Comparison of ENCODE assay signal across 5 fruit fly cellular contexts in the genomic region with DNA sequence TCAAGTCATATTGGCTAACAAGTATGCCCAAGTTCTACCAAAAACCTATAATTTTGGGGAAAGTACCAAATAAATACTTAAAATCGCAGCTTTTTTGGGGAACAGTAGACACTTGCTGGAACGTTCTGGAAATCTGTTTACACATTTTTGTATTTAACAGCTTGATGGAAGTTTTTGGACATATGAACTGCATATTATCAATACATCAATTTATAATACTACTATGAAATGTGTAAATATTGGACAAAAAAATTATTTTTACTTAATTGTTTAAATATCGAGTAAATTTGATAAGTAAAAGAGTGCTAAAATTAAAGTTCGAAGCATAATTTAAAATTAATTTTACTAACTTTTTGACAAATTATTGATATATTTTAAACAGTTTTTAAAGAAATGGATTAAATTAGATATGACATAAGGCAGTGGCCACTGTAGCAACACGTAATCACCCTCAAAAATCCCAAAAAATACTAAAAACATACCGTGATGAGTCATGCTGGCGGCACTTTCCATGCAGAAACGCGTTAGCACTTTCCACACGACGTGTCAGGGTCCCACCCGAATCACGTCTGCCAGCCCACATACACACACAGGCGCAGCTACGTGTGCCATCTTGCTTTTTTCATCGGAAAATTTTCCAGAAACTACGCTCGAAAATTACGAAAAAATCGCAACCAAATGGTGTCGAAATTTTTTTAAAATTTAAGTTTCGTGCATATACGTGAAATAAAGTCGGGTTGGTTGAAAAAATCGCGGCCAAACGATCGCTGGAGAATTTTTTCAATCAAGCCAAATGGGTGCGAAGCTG.
A peak's percentile ranks its signal among the peaks of the same experiment; 100 is the strongest.
TF ChIP-seq lines count a peak whose summit lies in the region.

Gene Sirt1 (plus strand): TSS at position 571 of the 808 bp plus-strand sequence.

TF ChIP-seq in whole organism, adult, 20 proteins besides CTCF, POLR2A, EP300 and RAD21 (continued from another document):
- TF ChIP-seq Mnt (GFP tag; optimal IDR thresholded peaks at IDR 0.05; lab: Kevin White, UChicago) (peak; percentile 82), bab1 (GFP tag; optimal IDR thresholded peaks at IDR 0.05; lab: Kevin White, UChicago) (peak; percentile 43), toe (GFP tag; optimal IDR thresholded peaks at IDR 0.05; lab: Kevin White, UChicago) (no peak), CG1620 (GFP tag; optimal IDR thresholded peaks at IDR 0.05; lab: Kevin White, UChicago) (peak; percentile 46), CG14711 (tag; optimal IDR thresholded peaks at IDR 0.05; lab: Kevin White, UChicago) (peak; percentile 79)

TF ChIP-seq in whole organism, embryonic, 481 proteins besides CTCF, POLR2A, EP300 and RAD21 (continued from another document and continues in another):
- TF ChIP-seq CG1233 (GFP tag; optimal IDR thresholded peaks at IDR 0.05; lab: Kevin White, UChicago) (peak; percentile 86), CG3726 (GFP tag; IDR thresholded peaks at IDR 0.05; lab: Robert Waterston, UW) (peak; percentile 77; the same call in 2 of the 3 replicates), CG31224 (GFP tag; IDR thresholded peaks at IDR 0.05; lab: Robert Waterston, UW) (peak; percentile 79), fd102C (GFP tag; optimal IDR thresholded peaks at IDR 0.05; lab: Kevin White, UChicago) (no peak), CG2116 (GFP tag; optimal IDR thresholded peaks at IDR 0.05; lab: Kevin White, UChicago) (peak; percentile 66), ato (GFP tag; IDR thresholded peaks at IDR 0.05; lab: Robert Waterston, UW; ENCODE audit: partially characterized antibody) (no peak), CG10959 (GFP tag; IDR thresholded peaks at IDR 0.05; lab: Robert Waterston, UW) (peak; percentile 55), Atf-2 (GFP tag; optimal IDR thresholded peaks at IDR 0.05; lab: Kevin White, UChicago) (peak; percentile 6), gsb-n (tag; optimal IDR thresholded peaks at IDR 0.05; lab: Kevin White, UChicago) (peak; percentile 85), dpn (GFP tag; optimal IDR thresholded peaks at IDR 0.05; lab: Kevin White, UChicago) (peak; percentile 52 to 85), CG30403 (GFP tag; optimal IDR thresholded peaks at IDR 0.05; lab: Kevin White, UChicago) (peak; percentile 96), CG15073 (GFP tag; optimal IDR thresholded peaks at IDR 0.05; lab: Kevin White, UChicago) (peak; percentile 44), peb (GFP tag; IDR thresholded peaks at IDR 0.05; lab: Robert Waterston, UW) (peak; percentile 39; the same call in 1 of the 2 replicates), vfl (GFP tag; optimal IDR thresholded peaks at IDR 0.05; lab: Kevin White, UChicago) (peak; percentile 10), CG5245 (GFP tag; optimal IDR thresholded peaks at IDR 0.05; lab: Kevin White, UChicago) (peak; percentile 38), Mes4 (GFP tag; optimal IDR thresholded peaks at IDR 0.05; lab: Kevin White, UChicago) (no peak), Ets65A (GFP tag; lab: Kevin White, UChicago) (peak; percentile 90), pan (optimal IDR thresholded peaks at IDR 0.05; lab: Kevin White, UChicago) (no peak), pan (GFP tag; optimal IDR thresholded peaks at IDR 0.05 in 1 of 2, IDR thresholded peaks at IDR 0.05 in 1 of 2) (peak in 1 of 2 experiments; percentile 83), Trl (optimal IDR thresholded peaks at IDR 0.05; lab: Kevin White, UChicago) (no peak), Trl (GFP tag; optimal IDR thresholded peaks at IDR 0.05; lab: Kevin White, UChicago) (peak; percentile 14), CG33557 (GFP tag; optimal IDR thresholded peaks at IDR 0.05; lab: Kevin White, UChicago) (peak; percentile 80), onecut (GFP tag; IDR thresholded peaks at IDR 0.05; lab: Robert Waterston, UW) (peak; percentile 51), br (optimal IDR thresholded peaks at IDR 0.05; lab: Kevin White, UChicago) (no peak), nom (GFP tag; optimal IDR thresholded peaks at IDR 0.05; lab: Kevin White, UChicago) (peak; percentile 64), NC2β (GFP tag; optimal IDR thresholded peaks at IDR 0.05; lab: Kevin White, UChicago) (no peak), Sry-β (GFP tag; optimal IDR thresholded peaks at IDR 0.05; lab: Kevin White, UChicago) (peak; percentile 0), CG10209 (GFP tag; optimal IDR thresholded peaks at IDR 0.05; lab: Kevin White, UChicago) (peak; percentile 88), pum (GFP tag; optimal IDR thresholded peaks at IDR 0.05; lab: Kevin White, UChicago) (peak; percentile 66)

TF ChIP-seq in whole organism, prepupa, 60 proteins besides CTCF, POLR2A, EP300 and RAD21 (continued from another document and continues in another):
- peak; percentile 66 for TF ChIP-seq CG7368 (GFP tag; optimal IDR thresholded peaks at IDR 0.05; lab: Kevin White, UChicago)
- TF ChIP-seq esn (GFP tag; optimal IDR thresholded peaks at IDR 0.05; lab: Kevin White, UChicago) = peak; percentile 85
- peak; percentile 74 for TF ChIP-seq Eip75B (GFP tag; optimal IDR thresholded peaks at IDR 0.05; lab: Kevin White, UChicago)
- no peak; the same call in none of the 2 replicates for TF ChIP-seq Gug (GFP tag; IDR thresholded peaks at IDR 0.05; lab: Robert Waterston, UW)
- TF ChIP-seq Hr38 (GFP tag; optimal IDR thresholded peaks at IDR 0.05; lab: Kevin White, UChicago) = no peak
- TF ChIP-seq CG32006 (GFP tag; optimal IDR thresholded peaks at IDR 0.05; lab: Kevin White, UChicago) = peak; percentile 90
- peak; percentile 84 for TF ChIP-seq achi (GFP tag; optimal IDR thresholded peaks at IDR 0.05; lab: Kevin White, UChicago)
- peak; percentile 90 for TF ChIP-seq Eip78C (GFP tag; lab: Kevin White, UChicago)
- no peak for TF ChIP-seq dac (GFP tag; optimal IDR thresholded peaks at IDR 0.05; lab: Kevin White, UChicago)
- peak; percentile 77 for TF ChIP-seq topi (GFP tag; optimal IDR thresholded peaks at IDR 0.05; lab: Kevin White, UChicago)
- peak; percentile 76 for TF ChIP-seq CG11902 (GFP tag; optimal IDR thresholded peaks at IDR 0.05; lab: Kevin White, UChicago)
- TF ChIP-seq CG31627 (GFP tag; optimal IDR thresholded peaks at IDR 0.05; lab: Kevin White, UChicago) = peak; percentile 86
- peak; percentile 81 for TF ChIP-seq Met (GFP tag; optimal IDR thresholded peaks at IDR 0.05; lab: Kevin White, UChicago)
- peak; percentile 81 for TF ChIP-seq CG3919 (GFP tag; optimal IDR thresholded peaks at IDR 0.05; lab: Kevin White, UChicago)
- peak; percentile 70 for TF ChIP-seq dsx (GFP tag; optimal IDR thresholded peaks at IDR 0.05; lab: Kevin White, UChicago; ENCODE audit: poor library complexity, severe bottlenecking)
- TF ChIP-seq Eip93F (GFP tag; optimal IDR thresholded peaks at IDR 0.05; lab: Kevin White, UChicago) = peak; percentile 26
- peak; percentile 92 for TF ChIP-seq CG10631 (GFP tag; optimal IDR thresholded peaks at IDR 0.05; lab: Kevin White, UChicago)
- TF ChIP-seq OdsH (GFP tag; optimal IDR thresholded peaks at IDR 0.05; lab: Kevin White, UChicago) = peak; percentile 89
- TF ChIP-seq svp (GFP tag; lab: Kevin White, UChicago) = no peak
- TF ChIP-seq CG1621 (tag; optimal IDR thresholded peaks at IDR 0.05; lab: Kevin White, UChicago) = peak; percentile 41
- peak; percentile 39 for TF ChIP-seq fkh (GFP tag; optimal IDR thresholded peaks at IDR 0.05; lab: Kevin White, UChicago)
- TF ChIP-seq spab (GFP tag; optimal IDR thresholded peaks at IDR 0.05; lab: Kevin White, UChicago) = peak; percentile 70
- TF ChIP-seq CG11294 (GFP tag; IDR thresholded peaks at IDR 0.05; lab: Robert Waterston, UW) = peak; percentile 63; the same call in 1 of the 2 replicates
- TF ChIP-seq CG9139 (GFP tag; optimal IDR thresholded peaks at IDR 0.05; lab: Kevin White, UChicago) = no peak
- TF ChIP-seq Hr39 (GFP tag; optimal IDR thresholded peaks at IDR 0.05; lab: Kevin White, UChicago) = peak; percentile 85
- TF ChIP-seq CG4318 (GFP tag; optimal IDR thresholded peaks at IDR 0.05; lab: Kevin White, UChicago) = peak; percentile 86
- no peak for TF ChIP-seq vri (GFP tag; optimal IDR thresholded peaks at IDR 0.05; lab: Kevin White, UChicago)
- TF ChIP-seq CG6163 (GFP tag; IDR thresholded peaks at IDR 0.05; lab: Robert Waterston, UW) = no peak; the same call in 2 of the 3 replicates
- TF ChIP-seq Ets96B (tag; optimal IDR thresholded peaks at IDR 0.05; lab: Kevin White, UChicago) = peak; percentile 87
- peak; percentile 87 for TF ChIP-seq CG8632 (GFP tag; optimal IDR thresholded peaks at IDR 0.05; lab: Kevin White, UChicago)

TF ChIP-seq in whole organism, pupa, 21 proteins besides CTCF, POLR2A, EP300 and RAD21 (continued from another document):
- TF ChIP-seq Pif1B (GFP tag; optimal IDR thresholded peaks at IDR 0.05; lab: Kevin White, UChicago) (no peak), CG8159 (tag; optimal IDR thresholded peaks at IDR 0.05; lab: Kevin White, UChicago) (peak; percentile 91), Pif1A (GFP tag; optimal IDR thresholded peaks at IDR 0.05; lab: Kevin White, UChicago) (peak; percentile 44), CG8301 (tag; optimal IDR thresholded peaks at IDR 0.05; lab: Kevin White, UChicago) (peak; percentile 81)

TF ChIP-seq in whole organism, wandering third instar larva, 38 proteins besides CTCF, POLR2A, EP300 and RAD21 (continued from another document):
- TF ChIP-seq dl (GFP tag; optimal IDR thresholded peaks at IDR 0.05; lab: Kevin White, UChicago; ENCODE audit: insufficient read depth in 1 of 2, partially characterized antibody in 2 of 2) = no peak
- no peak for TF ChIP-seq GATAd (GFP tag; optimal IDR thresholded peaks at IDR 0.05; lab: Kevin White, UChicago)
- TF ChIP-seq jim (GFP tag; optimal IDR thresholded peaks at IDR 0.05; lab: Kevin White, UChicago) = no peak
- TF ChIP-seq tai (GFP tag; optimal IDR thresholded peaks at IDR 0.05; lab: Kevin White, UChicago) = no peak
- TF ChIP-seq CG32264 (GFP tag; optimal IDR thresholded peaks at IDR 0.05; lab: Kevin White, UChicago) = peak; percentile 15
- TF ChIP-seq Mio (GFP tag; optimal IDR thresholded peaks at IDR 0.05; lab: Kevin White, UChicago) = no peak
- peak; percentile 51 for TF ChIP-seq dsf (GFP tag; optimal IDR thresholded peaks at IDR 0.05; lab: Kevin White, UChicago; ENCODE audit: borderline replicate concordance)
- peak; percentile 94 for TF ChIP-seq HLH106 (tag; optimal IDR thresholded peaks at IDR 0.05; lab: Kevin White, UChicago)
- peak; percentile 84 for TF ChIP-seq rgr (GFP tag; optimal IDR thresholded peaks at IDR 0.05; lab: Kevin White, UChicago)
- no peak for TF ChIP-seq brk (GFP tag; optimal IDR thresholded peaks at IDR 0.05; lab: Kevin White, UChicago)
- no peak for TF ChIP-seq Rel (GFP tag; optimal IDR thresholded peaks at IDR 0.05; lab: Kevin White, UChicago)
- TF ChIP-seq Rel (tag; optimal IDR thresholded peaks at IDR 0.05; lab: Kevin White, UChicago) = peak; percentile 98
- no peak for TF ChIP-seq usp (GFP tag; optimal IDR thresholded peaks at IDR 0.05; lab: Kevin White, UChicago)
- peak; percentile 89 for TF ChIP-seq Sp1 (GFP tag; optimal IDR thresholded peaks at IDR 0.05; lab: Kevin White, UChicago)
- no peak for TF ChIP-seq lola (GFP tag; optimal IDR thresholded peaks at IDR 0.05; lab: Kevin White, UChicago)
- TF ChIP-seq psq (GFP tag; optimal IDR thresholded peaks at IDR 0.05; lab: Kevin White, UChicago) = no peak
- TF ChIP-seq Hr83 (GFP tag; optimal IDR thresholded peaks at IDR 0.05; lab: Kevin White, UChicago; ENCODE audit: poor library complexity, severe bottlenecking) = peak; percentile 49
- TF ChIP-seq sage (GFP tag; optimal IDR thresholded peaks at IDR 0.05; lab: Kevin White, UChicago) = peak; percentile 5
- peak; percentile 59 for TF ChIP-seq fru (GFP tag; optimal IDR thresholded peaks at IDR 0.05; lab: Kevin White, UChicago)
- peak; percentile 69 for TF ChIP-seq h (GFP tag; optimal IDR thresholded peaks at IDR 0.05; lab: Kevin White, UChicago)
TF ChIP-seq in whole organism, wandering third instar larva: peak in this region for 20.
